Worm (Caenorhabditis elegans): ENCODE results near the gene K08F8.7.
A peak's percentile ranks its signal among the peaks of the same experiment; 100 is the strongest.

K08F8.7 gene

ce11 chrII:8763367-8763766 lies 8.2 kb upstream of the K08F8.7 start:
- TF ChIP-seq efl-1 (optimal IDR thresholded peaks at IDR 0.05): no peak
- peak in 1 of 2 experiments; percentile 44 for TF ChIP-seq efl-1 (GFP tag; optimal IDR thresholded peaks at IDR 0.05 in 1 of 2)
- no peak for TF ChIP-seq C34B4.2 (tag; optimal IDR thresholded peaks at IDR 0.05)

ce11 chrII:8761739-8762138 lies 6.6 kb upstream of the K08F8.7 start:
- TF ChIP-seq ceh-8 (GFP tag; optimal IDR thresholded peaks at IDR 0.05): no peak
- peak; percentile 9 for TF ChIP-seq elt-2 (tag; optimal IDR thresholded peaks at IDR 0.05)
- TF ChIP-seq snpc-4 (tag; optimal IDR thresholded peaks at IDR 0.05): no peak
- TF ChIP-seq elt-3 (tag; optimal IDR thresholded peaks at IDR 0.05): no peak
- no peak for TF ChIP-seq mef-2 (tag; optimal IDR thresholded peaks at IDR 0.05)
- no peak for TF ChIP-seq ets-5 (GFP tag; IDR thresholded peaks at IDR 0.05)

ce11 chrII:8759493-8759892 lies 4.3 kb upstream of the K08F8.7 start, which contains the start of gene fut-1:
Gene fut-1 (minus strand): TSS chrII:8759593.
- no peak for TF ChIP-seq pag-3 (tag; optimal IDR thresholded peaks at IDR 0.05; ENCODE audit: borderline replicate concordance, insufficient read depth)
- TF ChIP-seq aly-2 (tag; optimal IDR thresholded peaks at IDR 0.05): no peak
- TF ChIP-seq Y116A8C.19 (tag; optimal IDR thresholded peaks at IDR 0.05; ENCODE audit: borderline replicate concordance): no peak
- TF ChIP-seq ceh-82 (tag; optimal IDR thresholded peaks at IDR 0.05): no peak
- TF ChIP-seq efl-1 (optimal IDR thresholded peaks at IDR 0.05): no peak
- TF ChIP-seq efl-1 (GFP tag; optimal IDR thresholded peaks at IDR 0.05 in 1 of 2): no peak
- TF ChIP-seq xbp-1 (tag; optimal IDR thresholded peaks at IDR 0.05): no peak
- TF ChIP-seq ceh-90 (tag; optimal IDR thresholded peaks at IDR 0.05): no peak
- no peak for TF ChIP-seq tbx-2 (tag; optimal IDR thresholded peaks at IDR 0.05)
- no peak for TF ChIP-seq ceh-88 (GFP tag; IDR thresholded peaks at IDR 0.05)
- TF ChIP-seq lin-13 (GFP tag; optimal IDR thresholded peaks at IDR 0.05): no peak
- TF ChIP-seq snpc-4 (tag; optimal IDR thresholded peaks at IDR 0.05): no peak
- TF ChIP-seq nhr-71 (tag; optimal IDR thresholded peaks at IDR 0.05): no peak
- no peak for TF ChIP-seq tlp-1 (tag; optimal IDR thresholded peaks at IDR 0.05)
- no peak for TF ChIP-seq lin-14 (GFP tag; optimal IDR thresholded peaks at IDR 0.05)
- TF ChIP-seq unc-62 (GFP tag; optimal IDR thresholded peaks at IDR 0.05): no peak
- no peak for TF ChIP-seq mab-9 (GFP tag; IDR thresholded peaks at IDR 0.05)
- TF ChIP-seq ztf-11 (tag; optimal IDR thresholded peaks at IDR 0.05): no peak

ce11 chrII:8751686-8752085 lies 3.5 kb downstream of the K08F8.7 start, which contains the start of gene atf-2:
Gene atf-2 (plus strand): TSS chrII:8751986.
- TF ChIP-seq mep-1 (tag; optimal IDR thresholded peaks at IDR 0.05): no peak
- TF ChIP-seq snu-23 (GFP tag; optimal IDR thresholded peaks at IDR 0.05): no peak
- no peak for TF ChIP-seq aly-2 (tag; optimal IDR thresholded peaks at IDR 0.05)
- no peak for TF ChIP-seq egl-13 (tag; optimal IDR thresholded peaks at IDR 0.05)
- TF ChIP-seq nhr-20 (tag; optimal IDR thresholded peaks at IDR 0.05): no peak
- no peak for TF ChIP-seq C04F5.9 (tag; optimal IDR thresholded peaks at IDR 0.05)
- TF ChIP-seq zag-1 (tag; optimal IDR thresholded peaks at IDR 0.05): no peak
- no peak for TF ChIP-seq lin-39 (tag; optimal IDR thresholded peaks at IDR 0.05)
- no peak for TF ChIP-seq mdl-1 (tag; optimal IDR thresholded peaks at IDR 0.05)
- no peak for TF ChIP-seq egl-27 (tag; optimal IDR thresholded peaks at IDR 0.05)
- TF ChIP-seq ceh-8 (GFP tag; optimal IDR thresholded peaks at IDR 0.05): no peak

- TF ChIP-seq efl-1 (optimal IDR thresholded peaks at IDR 0.05): no peak
- TF ChIP-seq efl-1 (GFP tag; optimal IDR thresholded peaks at IDR 0.05 in 1 of 2): peak in 1 of 2 experiments; percentile 72
- no peak for TF ChIP-seq F16B12.6 (tag; optimal IDR thresholded peaks at IDR 0.05)
- TF ChIP-seq elt-2 (tag; optimal IDR thresholded peaks at IDR 0.05): no peak
- TF ChIP-seq blmp-1 (tag; optimal IDR thresholded peaks at IDR 0.05): peak; percentile 100
- TF ChIP-seq jun-1 (tag; optimal IDR thresholded peaks at IDR 0.05): peak; percentile 53
These were observed 4.1 kb downstream of the K08F8.7 start for ce11 chrII:8751042-8751441.
